Worm (Caenorhabditis elegans) whole organism, L1 larva: Measurements from ENCODE around the gene C13F10.5.

ENCODE experiments used
- C34B4.2 ChIP-seq: sonication (generic microtip); optimal IDR thresholded peaks from 2 replicates; lab custom pipeline; 2017; ENCODE audit warnings: mild to moderate bottlenecking, missing genetic modification characterization, missing compliant biosample characterization
- elt-2 ChIP-seq: sonication (generic microtip); optimal IDR thresholded peaks from 2 replicates; lab custom pipeline; 2016; ENCODE audit warnings: missing genetic modification characterization, mild to moderate bottlenecking, inconsistent platforms, missing compliant biosample characterization, missing genetic modification reagents
- fkh-10 ChIP-seq: sonication (generic microtip); optimal IDR thresholded peaks from 2 replicates; lab custom pipeline; 2017; ENCODE audit warnings: missing biosample characterization, missing genetic modification reagents, missing genetic modification characterization
- jun-1 ChIP-seq: fragments of 150-350 bp; optimal IDR thresholded peaks from 2 replicates; lab custom pipeline; 2014; ENCODE audit warnings: missing biosample characterization, missing genetic modification reagents, missing genetic modification characterization
- lin-14 ChIP-seq: fragments of 200-800 bp; sonication (Bioruptor generic); optimal IDR thresholded peaks from 2 replicates; lab custom pipeline; 2018; ENCODE audit warnings: mild to moderate bottlenecking, missing genetic modification characterization, moderate library complexity, missing compliant biosample characterization
- lin-35 ChIP-seq, 2 experiments: fragments of 150-350 bp; optimal IDR thresholded peaks; 2 replicates each; lab custom pipeline; 2014; ENCODE audit warnings: missing biosample characterization in 2 of 2, missing genetic modification characterization in 2 of 2, missing genetic modification reagents in 2 of 2
- mep-1 ChIP-seq: fragments of 150-350 bp; optimal IDR thresholded peaks from 2 replicates; lab custom pipeline; 2014; ENCODE audit warnings: missing biosample characterization, missing genetic modification characterization
- pqm-1 ChIP-seq: sonication (generic microtip); optimal IDR thresholded peaks from 3 replicates; lab custom pipeline; 2017; ENCODE audit warnings: missing biosample characterization, missing genetic modification characterization
- sptf-1 ChIP-seq: fragments of 150-350 bp; optimal IDR thresholded peaks from 2 replicates; lab custom pipeline; 2014; ENCODE audit warnings: missing biosample characterization, missing genetic modification characterization
- unc-30 ChIP-seq: sonication (generic microtip); optimal IDR thresholded peaks from 2 replicates; lab custom pipeline; 2017; ENCODE audit warnings: missing biosample characterization, missing genetic modification characterization
- ztf-4 ChIP-seq: fragments of 150-350 bp; optimal IDR thresholded peaks from 2 replicates; lab custom pipeline; 2014; ENCODE audit warnings: missing biosample characterization, missing genetic modification characterization

DNA sequence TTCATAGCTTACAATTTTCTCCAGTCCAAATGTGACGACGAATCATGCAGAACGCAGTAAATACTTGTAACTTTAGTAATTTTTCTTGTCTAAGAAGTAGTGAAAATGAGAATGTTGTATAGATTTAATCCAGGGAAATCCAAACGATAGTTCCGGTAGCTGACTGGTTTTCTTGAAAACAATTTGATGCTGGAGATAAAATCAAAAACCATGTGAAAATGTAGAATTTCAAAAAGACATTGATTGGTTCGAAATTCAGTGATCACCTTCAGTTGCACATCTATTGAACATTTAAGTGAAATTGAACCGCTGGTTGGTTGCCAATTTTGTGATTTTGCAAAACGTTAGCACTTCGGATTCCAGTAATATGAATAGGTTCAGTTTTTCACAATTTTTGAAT is 45.2 kb upstream of the C13F10.5 start, which contains the start of gene C13A2.9:
- no peak for TF ChIP-seq unc-30 (tag; lab: Kevin White, UChicago)
- no peak for TF ChIP-seq lin-14 (GFP tag; lab: Kevin White, UChicago)
- TF ChIP-seq lin-35 (GFP tag; optimal IDR thresholded peaks at IDR 0.05; lab: Kevin White, UChicago), result no peak
- TF ChIP-seq jun-1 (tag; lab: Kevin White, UChicago), result no peak
- TF ChIP-seq C34B4.2 (tag; lab: Kevin White, UChicago), result no peak
- no peak for TF ChIP-seq elt-2 (tag; lab: Kevin White, UChicago)
- no peak for TF ChIP-seq ztf-4 (tag; lab: Kevin White, UChicago)
- no peak for TF ChIP-seq fkh-10 (GFP tag; lab: Kevin White, UChicago)
- TF ChIP-seq sptf-1, result no peak
- no peak for TF ChIP-seq mep-1 (tag; lab: Kevin White, UChicago)
- no peak for TF ChIP-seq pqm-1
